Fruit fly (Drosophila melanogaster) whole organism, embryonic: ENCODE measurements around the gene TotM.
A peak's percentile ranks its signal among the peaks of the same experiment; 100 is the strongest.

Experiments used
- Awh ChIP-seq: fragments of 200-800 bp; sonication (Bioruptor generic); IDR thresholded peaks from 2 replicates; pipeline ENCODE4, ENCODE4 v1.3.6; 2022; ENCODE audit warnings: missing biosample characterization, missing genetic modification characterization
- CG1024 ChIP-seq: fragments of 200-800 bp; sonication (Bioruptor generic); IDR thresholded peaks from 2 replicates; pipeline ENCODE4 v1.3.6; 2022; ENCODE audit warnings: missing biosample characterization, missing genetic modification characterization
- CG10274 ChIP-seq: fragments of 200-800 bp; sonication (Bioruptor generic); optimal IDR thresholded peaks from 3 replicates; lab custom pipeline; 2017; ENCODE audit warnings: missing biosample characterization, mild to moderate bottlenecking, missing genetic modification characterization
- CG11093 ChIP-seq: fragments of 200-800 bp; sonication (Bioruptor generic); IDR thresholded peaks from 3 replicates; pipeline ENCODE4 v1.3.6; 2022; ENCODE audit warnings: missing biosample characterization, missing genetic modification characterization
- CG11398 ChIP-seq: fragments of 200-800 bp; sonication (Bioruptor generic); optimal IDR thresholded peaks from 2 replicates; lab custom pipeline; 2016; ENCODE audit warnings: missing biosample characterization, missing genetic modification characterization
- CG11695 ChIP-seq: fragments of 200-800 bp; sonication (Bioruptor generic); IDR thresholded peaks from 3 replicates; pipeline ENCODE4 v1.3.6; 2022; ENCODE audit warnings: missing biosample characterization, missing genetic modification characterization
- CG12104 ChIP-seq: fragments of 200-800 bp; sonication (Bioruptor generic); optimal IDR thresholded peaks from 3 replicates; lab custom pipeline; 2016; ENCODE audit warnings: missing biosample characterization, missing genetic modification characterization
- CG13296 ChIP-seq: fragments of 200-800 bp; sonication (Bioruptor generic); optimal IDR thresholded peaks from 3 replicates; lab custom pipeline; 2018; ENCODE audit warnings: missing biosample characterization, mild to moderate bottlenecking, missing genetic modification characterization
- CG14667 ChIP-seq: fragments of 200-800 bp; sonication (Bioruptor generic); IDR thresholded peaks from 2 replicates; pipeline ENCODE4 v1.3.6; 2022; ENCODE audit warnings: missing biosample characterization, missing genetic modification characterization
- CG14860 ChIP-seq: fragments of 200-800 bp; sonication (Bioruptor generic); IDR thresholded peaks from 3 replicates; pipeline ENCODE4 v1.3.6; 2022; ENCODE audit warnings: missing biosample characterization, missing genetic modification characterization; ENCODE audit not compliant: partially characterized antibody
- CG1602 ChIP-seq: fragments of 200-800 bp; sonication (Bioruptor generic); optimal IDR thresholded peaks from 3 replicates; lab custom pipeline; 2016; ENCODE audit warnings: missing biosample characterization, missing genetic modification characterization
- CG18476 ChIP-seq: fragments of 200-800 bp; sonication (Bioruptor generic); optimal IDR thresholded peaks from 2 replicates; lab custom pipeline; 2016; ENCODE audit warnings: missing biosample characterization, mild to moderate bottlenecking, missing genetic modification characterization
- CG2678 ChIP-seq: fragments of 200-800 bp; sonication (Bioruptor generic); optimal IDR thresholded peaks from 3 replicates; lab custom pipeline; 2019; ENCODE audit warnings: missing biosample characterization, mild to moderate bottlenecking, missing genetic modification characterization, moderate library complexity
- CG2712 ChIP-seq: fragments of 200-800 bp; optimal IDR thresholded peaks from 3 replicates; lab custom pipeline; 2019; ENCODE audit warnings: missing biosample characterization, mild to moderate bottlenecking, missing genetic modification characterization, moderate library complexity
- CG4360 ChIP-seq: fragments of 200-800 bp; sonication (Bioruptor generic); IDR thresholded peaks from 2 replicates; pipeline ENCODE4 v1.3.6; 2022; ENCODE audit warnings: missing biosample characterization, missing genetic modification characterization
- CG5953 ChIP-seq: fragments of 200-800 bp; sonication (Bioruptor generic); IDR thresholded peaks from 2 replicates; pipeline ENCODE4 v1.3.6; 2022; ENCODE audit warnings: missing biosample characterization, missing genetic modification characterization
- CG7745 ChIP-seq: fragments of 200-800 bp; sonication (Bioruptor generic); optimal IDR thresholded peaks from 2 replicates; lab custom pipeline; 2018; ENCODE audit warnings: missing biosample characterization, mild to moderate bottlenecking, missing genetic modification characterization, moderate library complexity
- D19A ChIP-seq: fragments of 200-800 bp; optimal IDR thresholded peaks from 3 replicates; lab custom pipeline; 2019; ENCODE audit warnings: missing biosample characterization, mild to moderate bottlenecking, missing genetic modification characterization, moderate library complexity
- Doc2 ChIP-seq: fragments of 200-800 bp; sonication (Bioruptor generic); IDR thresholded peaks from 2 replicates; pipeline ENCODE4 v1.3.6; 2022; ENCODE audit warnings: missing biosample characterization, missing genetic modification characterization
- Dp ChIP-seq: fragments of 200-800 bp; sonication (Bioruptor generic); optimal IDR thresholded peaks from 2 replicates; lab custom pipeline; 2018; ENCODE audit warnings: missing biosample characterization, mild to moderate bottlenecking, missing genetic modification characterization, moderate library complexity
- GATAe ChIP-seq: fragments of 200-800 bp; sonication (Bioruptor generic); conservative IDR thresholded peaks from 2 replicates; pipeline ENCODE4 v1.3.6; 2022; ENCODE audit warnings: missing biosample characterization, missing genetic modification characterization
- Hand ChIP-seq: fragments of 200-800 bp; sonication (Bioruptor generic); optimal IDR thresholded peaks from 2 replicates; lab custom pipeline; 2017; ENCODE audit warnings: mild to moderate bottlenecking, missing biosample characterization, missing genetic modification reagents, missing genetic modification characterization
- Jarid2 ChIP-seq: fragments of 200-800 bp; sonication (Bioruptor generic); optimal IDR thresholded peaks from 3 replicates; lab custom pipeline; 2017; ENCODE audit warnings: mild to moderate bottlenecking, missing biosample characterization, missing genetic modification reagents, missing genetic modification characterization
- Oaz ChIP-seq: fragments of 200-800 bp; sonication (Bioruptor generic); IDR thresholded peaks from 2 replicates; pipeline ENCODE4 v1.3.6; 2022; ENCODE audit warnings: missing biosample characterization, missing genetic modification characterization
- Ptx1 ChIP-seq: fragments of 200-800 bp; sonication (Bioruptor generic); IDR thresholded peaks from 2 replicates; pipeline ENCODE4 v1.3.6; 2022; ENCODE audit warnings: missing biosample characterization, missing genetic modification characterization
- Ravus ChIP-seq: fragments of 200-800 bp; sonication (Bioruptor generic); IDR thresholded peaks from 2 replicates; pipeline ENCODE4 v1.3.6; 2022; ENCODE audit warnings: missing biosample characterization, missing genetic modification characterization
- Stat92E ChIP-seq, 3 experiments: fragments of >200 bp in 2 of 3; fragments of 200-800 bp in 1 of 3; sonication (Bioruptor generic) in 1 of 3; optimal IDR thresholded peaks; 2 replicates each; lab custom pipeline; 2017 to 2019; ENCODE audit warnings: missing biosample characterization in 3 of 3, missing genetic modification characterization in 3 of 3, mild to moderate bottlenecking in 1 of 3, moderate library complexity in 1 of 3
- Taf1 ChIP-seq: fragments of 200-800 bp; sonication (Bioruptor generic); IDR thresholded peaks from 2 replicates; pipeline ENCODE4 v1.3.6; 2022; ENCODE audit warnings: missing biosample characterization, missing genetic modification characterization
- ac ChIP-seq: fragments of 200-800 bp; sonication (Bioruptor generic); optimal IDR thresholded peaks from 3 replicates; lab custom pipeline; 2017; ENCODE audit warnings: missing biosample characterization, mild to moderate bottlenecking, missing genetic modification characterization
- bbx ChIP-seq: fragments of 200-800 bp; sonication (Bioruptor generic); IDR thresholded peaks from 2 replicates; pipeline ENCODE4 v1.3.6; 2022; ENCODE audit warnings: missing biosample characterization, missing genetic modification characterization; ENCODE audit not compliant: partially characterized antibody
- ci ChIP-seq: fragments of 200-800 bp; sonication (Bioruptor generic); IDR thresholded peaks from 3 replicates; pipeline ENCODE4 v1.3.6; 2022; ENCODE audit warnings: missing biosample characterization, missing genetic modification characterization
- dmrt11E ChIP-seq: fragments of 200-800 bp; sonication (Bioruptor generic); optimal IDR thresholded peaks from 3 replicates; lab custom pipeline; 2018; ENCODE audit warnings: missing biosample characterization, mild to moderate bottlenecking, missing genetic modification characterization, moderate library complexity
- exex ChIP-seq: fragments of 200-800 bp; sonication (Bioruptor generic); optimal IDR thresholded peaks from 4 replicates; lab custom pipeline; 2018; ENCODE audit warnings: missing biosample characterization, mild to moderate bottlenecking, missing genetic modification characterization, moderate library complexity
- eyg ChIP-seq: fragments of 200-800 bp; sonication (Bioruptor generic); optimal IDR thresholded peaks from 3 replicates; lab custom pipeline; 2016; ENCODE audit warnings: missing biosample characterization, missing genetic modification characterization
- fd3F ChIP-seq: fragments of 200-800 bp; sonication (Bioruptor generic); optimal IDR thresholded peaks from 2 replicates; lab custom pipeline; 2018; ENCODE audit warnings: missing biosample characterization, mild to moderate bottlenecking, missing genetic modification characterization, moderate library complexity
- ftz-f1 ChIP-seq: fragments of 200-800 bp; sonication (Bioruptor generic); optimal IDR thresholded peaks from 2 replicates; lab custom pipeline; 2016; ENCODE audit warnings: missing biosample characterization, missing genetic modification characterization
- gfzf ChIP-seq: fragments of 200-800 bp; sonication (Bioruptor generic); optimal IDR thresholded peaks from 2 replicates; lab custom pipeline; 2016; ENCODE audit warnings: missing biosample characterization, mild to moderate bottlenecking, missing genetic modification characterization, moderate library complexity
- gt ChIP-seq: fragments of 200-800 bp; sonication (Bioruptor generic); IDR thresholded peaks from 2 replicates; pipeline ENCODE4 v1.3.6; 2022; ENCODE audit warnings: missing biosample characterization, missing genetic modification characterization
- hkb ChIP-seq, 2 experiments: fragments of 200-800 bp in 1 of 2; fragments of >200 bp in 1 of 2; sonication (Bioruptor generic) in 1 of 2; IDR thresholded peaks in 1 of 2; optimal IDR thresholded peaks in 1 of 2; 2 replicates each; pipeline versions ENCODE4 v1.3.6 to Lab custom; 2017 to 2022; ENCODE audit warnings: missing biosample characterization in 1 of 2, missing genetic modification characterization in 1 of 2
- nerfin-1 ChIP-seq: fragments of 200-800 bp; sonication (Bioruptor generic); optimal IDR thresholded peaks from 3 replicates; lab custom pipeline; 2019; ENCODE audit warnings: missing biosample characterization, mild to moderate bottlenecking, missing genetic modification characterization, moderate library complexity
- pros ChIP-seq: fragments of 200-800 bp; sonication (Bioruptor generic); optimal IDR thresholded peaks from 3 replicates; lab custom pipeline; 2019; ENCODE audit warnings: missing biosample characterization, mild to moderate bottlenecking, missing genetic modification characterization, moderate library complexity
- ro ChIP-seq: fragments of 200-800 bp; sonication (Bioruptor generic); IDR thresholded peaks from 2 replicates; pipeline ENCODE4 v1.3.6; 2022; ENCODE audit warnings: missing biosample characterization, missing genetic modification characterization
- sisA ChIP-seq: fragments of 200-800 bp; sonication (Bioruptor generic); IDR thresholded peaks from 2 replicates; pipeline ENCODE4 v1.3.6; 2022; ENCODE audit warnings: missing biosample characterization, missing genetic modification characterization
- tgo ChIP-seq: fragments of 200-800 bp; sonication (Bioruptor generic); IDR thresholded peaks from 3 replicates; pipeline ENCODE4 v1.3.6; 2022; ENCODE audit warnings: missing biosample characterization, missing genetic modification characterization
- tio ChIP-seq: fragments of 200-800 bp; sonication (Bioruptor generic); optimal IDR thresholded peaks from 2 replicates; lab custom pipeline; 2017; ENCODE audit warnings: missing biosample characterization, missing genetic modification characterization, inconsistent platforms
- twi ChIP-seq: fragments of 200-800 bp; optimal IDR thresholded peaks from 2 replicates; lab custom pipeline; 2019; ENCODE audit warnings: missing biosample characterization, mild to moderate bottlenecking, missing genetic modification characterization, moderate library complexity
- vvl ChIP-seq: fragments of 200-800 bp; sonication (Bioruptor generic); IDR thresholded peaks from 2 replicates; pipeline ENCODE4 v1.3.6; 2022; ENCODE audit warnings: missing biosample characterization, missing genetic modification characterization
- wor ChIP-seq: fragments of 200-800 bp; sonication (Bioruptor generic); IDR thresholded peaks from 2 replicates; pipeline ENCODE4 v1.3.6; 2022; ENCODE audit warnings: missing biosample characterization, missing genetic modification characterization
- zen ChIP-seq: fragments of 200-800 bp; sonication (Bioruptor generic); optimal IDR thresholded peaks from 3 replicates; lab custom pipeline; 2018; ENCODE audit warnings: missing biosample characterization, mild to moderate bottlenecking, missing genetic modification characterization, moderate library complexity
- zfh1 ChIP-seq: fragments of 200-800 bp; sonication (Bioruptor generic); IDR thresholded peaks from 3 replicates; pipeline ENCODE4 v1.3.6; 2022; ENCODE audit warnings: missing biosample characterization, missing genetic modification characterization

TotM gene

dm6 chr2L:5292977-5293513 lies 36.6 kb upstream of the TotM start (continued):
- TF ChIP-seq twi (tag; lab: Kevin White, UChicago): peak; percentile 66
- TF ChIP-seq Taf1: no peak
- peak; percentile 87 for TF ChIP-seq zen (tag; lab: Kevin White, UChicago)
- peak; percentile 78 for TF ChIP-seq ci
- peak; percentile 84 for TF ChIP-seq nerfin-1 (tag; lab: Kevin White, UChicago)
- peak; percentile 59 for TF ChIP-seq CG12104 (GFP tag; lab: Kevin White, UChicago)
- TF ChIP-seq gfzf (GFP tag; lab: Kevin White, UChicago): no peak
- no peak for TF ChIP-seq GATAe (GFP tag; lab: Robert Waterston, UW)
- TF ChIP-seq ftz-f1 (GFP tag; lab: Kevin White, UChicago): peak; percentile 72
- peak; percentile 47; the same call in 1 of the 2 replicates for TF ChIP-seq ro (GFP tag; lab: Robert Waterston, UW)
- TF ChIP-seq eyg (GFP tag; lab: Kevin White, UChicago): no peak
- TF ChIP-seq CG14860 (GFP tag; lab: Robert Waterston, UW): no peak
- peak; percentile 53 for TF ChIP-seq CG11398
- TF ChIP-seq CG11695 (GFP tag; lab: Robert Waterston, UW): peak; percentile 78
- no peak for TF ChIP-seq exex (tag; lab: Kevin White, UChicago)
- no peak for TF ChIP-seq hkb (optimal IDR thresholded peaks at IDR 0.05; lab: Kevin White, UChicago)
- TF ChIP-seq hkb (GFP tag; IDR thresholded peaks at IDR 0.05; lab: Robert Waterston, UW): peak; percentile 81
- no peak for TF ChIP-seq CG4360 (GFP tag; lab: Robert Waterston, UW)
- TF ChIP-seq Hand (GFP tag; lab: Kevin White, UChicago): peak; percentile 25
- TF ChIP-seq CG2678: peak; percentile 82
- TF ChIP-seq Ptx1 (GFP tag; lab: Robert Waterston, UW): peak; percentile 73
- peak; percentile 58 for TF ChIP-seq CG10274 (GFP tag; lab: Kevin White, UChicago)
- TF ChIP-seq Oaz (GFP tag; lab: Robert Waterston, UW): no peak
- peak; percentile 89 for TF ChIP-seq dmrt11E (tag; lab: Kevin White, UChicago)
- peak; percentile 61 for TF ChIP-seq CG18476 (GFP tag; lab: Kevin White, UChicago)
- no peak for TF ChIP-seq Jarid2 (GFP tag; lab: Kevin White, UChicago)
- TF ChIP-seq CG13296 (GFP tag; lab: Kevin White, UChicago): peak; percentile 42
- no peak for TF ChIP-seq Dp
- TF ChIP-seq CG1602 (GFP tag; lab: Kevin White, UChicago): peak; percentile 55
- peak; percentile 80 for TF ChIP-seq vvl (GFP tag; lab: Robert Waterston, UW)
- 0 out of 2 replicates have a peak, but pooled peaks have one; percentile 20 for TF ChIP-seq gt
- TF ChIP-seq pros: no peak
- TF ChIP-seq Stat92E (GFP tag; optimal IDR thresholded peaks at IDR 0.05; lab: Kevin White, UChicago): peak in 1 of 3 experiments; percentile 92
- no peak for TF ChIP-seq CG7745
- TF ChIP-seq wor (GFP tag; lab: Robert Waterston, UW): peak; percentile 44
- peak; percentile 91 for TF ChIP-seq CG2712
- TF ChIP-seq CG14667 (GFP tag; lab: Robert Waterston, UW): peak; percentile 39; the same call in 1 of the 2 replicates
- TF ChIP-seq Ravus (GFP tag; lab: Robert Waterston, UW): no peak; the same call in 1 of the 2 replicates
- no peak for TF ChIP-seq CG5953
- peak; percentile 77 for TF ChIP-seq ac (GFP tag; lab: Kevin White, UChicago)
- TF ChIP-seq tgo (GFP tag; lab: Robert Waterston, UW): peak; percentile 73
- TF ChIP-seq CG1024 (GFP tag; lab: Robert Waterston, UW): no peak; the same call in 1 of the 2 replicates
- TF ChIP-seq tio (GFP tag; lab: Kevin White, UChicago): peak; percentile 68
- peak; percentile 82 for TF ChIP-seq zfh1 (GFP tag; lab: Robert Waterston, UW)
- peak; percentile 66 for TF ChIP-seq sisA (GFP tag; lab: Robert Waterston, UW)
- TF ChIP-seq CG11093: peak; percentile 58; the same call in 2 of the 3 replicates
- no peak for TF ChIP-seq Doc2 (GFP tag; lab: Robert Waterston, UW)
- no peak for TF ChIP-seq fd3F (GFP tag; lab: Kevin White, UChicago)
- peak; percentile 67; the same call in 1 of the 2 replicates for TF ChIP-seq Awh (GFP tag; lab: Robert Waterston, UW)
- TF ChIP-seq bbx (GFP tag; lab: Robert Waterston, UW): no peak
- TF ChIP-seq D19A (tag; lab: Kevin White, UChicago): peak; percentile 80
